Worm (Caenorhabditis elegans): ENCODE data around the gene emc-5.

ce11 chrII:11453639-11454038, 42.9 kb upstream of the emc-5 start:
- TF ChIP-seq unc-3 (GFP tag; conservative IDR thresholded peaks at IDR 0.05) (no peak), unc-3 (tag; optimal IDR thresholded peaks at IDR 0.05) (no peak), unc-86 (tag; optimal IDR thresholded peaks at IDR 0.05) (no peak), K02D7.2 (tag; optimal IDR thresholded peaks at IDR 0.05) (no peak), dmd-4 (tag; optimal IDR thresholded peaks at IDR 0.05; ENCODE audit: borderline replicate concordance) (no peak), hlh-30 (tag; optimal IDR thresholded peaks at IDR 0.05; ENCODE audit: insufficient read depth) (no peak), npax-4 (tag; optimal IDR thresholded peaks at IDR 0.05) (no peak), nfya-1 (tag; optimal IDR thresholded peaks at IDR 0.05) (no peak), ceh-24 (tag; optimal IDR thresholded peaks at IDR 0.05) (no peak), sdc-2 (tag; optimal IDR thresholded peaks at IDR 0.05) (no peak), ama-1 (optimal IDR thresholded peaks at IDR 0.05) (no peak), Y22D7AL.16 (tag; optimal IDR thresholded peaks at IDR 0.05) (no peak), pha-4 (tag; optimal IDR thresholded peaks at IDR 0.05) (no peak)
